Fruit fly (Drosophila melanogaster) whole organism, embryonic: ENCODE data around the gene CG42366.
A peak's percentile ranks its signal among the peaks of the same experiment; 100 is the strongest.

Experiments used
- Blimp-1 ChIP-seq: fragments of 200-800 bp; sonication (Bioruptor generic); optimal IDR thresholded peaks from 3 replicates; lab custom pipeline; 2018; ENCODE audit warnings: missing biosample characterization, missing genetic modification characterization, mild to moderate bottlenecking, moderate library complexity, missing genetic modification reagents
- CG10147 ChIP-seq: fragments of 200-800 bp; sonication (Bioruptor generic); optimal IDR thresholded peaks from 2 replicates; lab custom pipeline; 2019; ENCODE audit warnings: missing biosample characterization, mild to moderate bottlenecking, missing genetic modification characterization, moderate library complexity
- CG10959 ChIP-seq: fragments of 200-800 bp; sonication (Bioruptor generic); IDR thresholded peaks from 2 replicates; pipeline ENCODE4 v1.3.6; 2022; ENCODE audit warnings: missing biosample characterization, missing genetic modification characterization
- CG12391 ChIP-seq: fragments of 200-800 bp; sonication (Bioruptor generic); optimal IDR thresholded peaks from 3 replicates; lab custom pipeline; 2018; ENCODE audit warnings: missing biosample characterization, mild to moderate bottlenecking, missing genetic modification characterization, moderate library complexity
- CG14050 ChIP-seq: fragments of 200-800 bp; sonication (Bioruptor generic); IDR thresholded peaks from 3 replicates; pipeline ENCODE4 v1.3.6; 2022; ENCODE audit warnings: missing biosample characterization, missing genetic modification characterization
- CG1603 ChIP-seq: fragments of 200-800 bp; sonication (Bioruptor generic); optimal IDR thresholded peaks from 2 replicates; lab custom pipeline; 2019; ENCODE audit warnings: missing biosample characterization, mild to moderate bottlenecking, missing genetic modification characterization, moderate library complexity
- CG16863 ChIP-seq: fragments of 200-800 bp; sonication (Bioruptor generic); optimal IDR thresholded peaks from 3 replicates; lab custom pipeline; 2016; ENCODE audit warnings: missing biosample characterization, missing genetic modification characterization
- CG17361 ChIP-seq: fragments of 200-800 bp; sonication (Bioruptor generic); IDR thresholded peaks from 3 replicates; pipeline ENCODE4 v1.3.6; 2022; ENCODE audit warnings: missing biosample characterization, missing genetic modification characterization
- CG2199 ChIP-seq: fragments of 200-800 bp; sonication (Bioruptor generic); IDR thresholded peaks from 3 replicates; pipeline ENCODE4 v1.3.6; 2022; ENCODE audit warnings: missing biosample characterization, missing genetic modification characterization
- CG30020 ChIP-seq: fragments of 200-800 bp; optimal IDR thresholded peaks from 2 replicates; lab custom pipeline; 2019; ENCODE audit warnings: missing biosample characterization, mild to moderate bottlenecking, missing genetic modification characterization, moderate library complexity
- CG3065 ChIP-seq: fragments of 200-800 bp; sonication (Bioruptor generic); optimal IDR thresholded peaks from 2 replicates; lab custom pipeline; 2016; ENCODE audit warnings: missing biosample characterization, missing genetic modification characterization
- CG34422 ChIP-seq: fragments of 200-800 bp; sonication (Bioruptor generic); IDR thresholded peaks from 3 replicates; pipeline ENCODE4 v1.3.6; 2022; ENCODE audit warnings: missing biosample characterization, missing genetic modification characterization
- CG43689 ChIP-seq: fragments of 200-800 bp; sonication (Bioruptor generic); IDR thresholded peaks from 2 replicates; pipeline ENCODE4 v1.3.6; 2022; ENCODE audit warnings: missing biosample characterization, missing genetic modification characterization
- CG6254 ChIP-seq: fragments of 200-800 bp; sonication (Bioruptor generic); optimal IDR thresholded peaks from 3 replicates; lab custom pipeline; 2017; ENCODE audit warnings: mild to moderate bottlenecking, missing biosample characterization, missing genetic modification reagents, missing genetic modification characterization
- CG6683 ChIP-seq: fragments of 200-800 bp; sonication (Bioruptor generic); optimal IDR thresholded peaks from 2 replicates; lab custom pipeline; 2017; ENCODE audit warnings: missing biosample characterization, mild to moderate bottlenecking, missing genetic modification characterization, missing genetic modification reagents
- CG9797 ChIP-seq: fragments of 200-800 bp; sonication (Bioruptor generic); optimal IDR thresholded peaks from 3 replicates; lab custom pipeline; 2018; ENCODE audit warnings: missing biosample characterization, mild to moderate bottlenecking, missing genetic modification characterization
- CHES-1-like ChIP-seq: fragments of 200-800 bp; sonication (Bioruptor generic); optimal IDR thresholded peaks from 2 replicates; lab custom pipeline; 2016; ENCODE audit warnings: missing biosample characterization, missing genetic modification characterization
- D ChIP-seq, 2 experiments: fragments of 200-800 bp in 1 of 2; fragments of >200 bp in 1 of 2; sonication (Bioruptor generic) in 1 of 2; optimal IDR thresholded peaks; 2 replicates in 1 of 2; 3 replicates in 1 of 2; lab custom pipeline; 2017; ENCODE audit warnings: mild to moderate bottlenecking in 1 of 2, missing biosample characterization in 1 of 2, missing genetic modification characterization in 1 of 2, missing genetic modification reagents in 1 of 2
- Dad ChIP-seq: fragments of 200-800 bp; sonication (Bioruptor generic); optimal IDR thresholded peaks from 3 replicates; lab custom pipeline; 2016; ENCODE audit warnings: missing biosample characterization, missing genetic modification characterization
- Dref ChIP-seq: fragments of 200-800 bp; sonication (Bioruptor generic); IDR thresholded peaks from 2 replicates; pipeline ENCODE4 v1.3.6; 2022; ENCODE audit warnings: missing biosample characterization, missing genetic modification characterization
- E2f1 ChIP-seq: fragments of 200-800 bp; sonication (Bioruptor generic); IDR thresholded peaks from 2 replicates; pipeline ENCODE4 v1.3.6; 2022; ENCODE audit warnings: missing biosample characterization, missing genetic modification characterization
- Jarid2 ChIP-seq: fragments of 200-800 bp; sonication (Bioruptor generic); optimal IDR thresholded peaks from 3 replicates; lab custom pipeline; 2017; ENCODE audit warnings: mild to moderate bottlenecking, missing biosample characterization, missing genetic modification reagents, missing genetic modification characterization
- Lim3 ChIP-seq: fragments of 200-800 bp; sonication (Bioruptor generic); IDR thresholded peaks from 2 replicates; pipeline ENCODE4 v1.3.6; 2022; ENCODE audit warnings: missing biosample characterization, missing genetic modification characterization
- NFAT ChIP-seq: fragments of 200-800 bp; sonication (Bioruptor generic); IDR thresholded peaks from 2 replicates; pipeline ENCODE4 v1.3.6; 2022; ENCODE audit warnings: missing biosample characterization, missing genetic modification characterization
- NK7.1 ChIP-seq: fragments of 200-800 bp; sonication (Bioruptor generic); optimal IDR thresholded peaks from 3 replicates; lab custom pipeline; 2016; ENCODE audit warnings: missing biosample characterization, missing genetic modification characterization
- Oli ChIP-seq: fragments of 200-800 bp; sonication (Bioruptor generic); optimal IDR thresholded peaks from 2 replicates; lab custom pipeline; 2018; ENCODE audit warnings: missing biosample characterization, mild to moderate bottlenecking, missing genetic modification characterization, moderate library complexity
- Opbp ChIP-seq: fragments of 200-800 bp; sonication (Bioruptor generic); IDR thresholded peaks from 3 replicates; pipeline ENCODE4 v1.3.6; 2022; ENCODE audit warnings: missing biosample characterization, missing genetic modification characterization; ENCODE audit not compliant: partially characterized antibody
- Rfx ChIP-seq: fragments of 200-800 bp; sonication (Bioruptor generic); IDR thresholded peaks from 2 replicates; pipeline ENCODE4 v1.3.6; 2022; ENCODE audit warnings: missing biosample characterization, missing genetic modification characterization
- Ssrp ChIP-seq: fragments of 200-800 bp; sonication (Bioruptor generic); optimal IDR thresholded peaks from 2 replicates; lab custom pipeline; 2018; ENCODE audit warnings: missing biosample characterization, mild to moderate bottlenecking, missing genetic modification characterization, moderate library complexity
- YL-1 ChIP-seq: fragments of 200-800 bp; sonication (Bioruptor generic); optimal IDR thresholded peaks from 3 replicates; lab custom pipeline; 2017; ENCODE audit warnings: missing biosample characterization, mild to moderate bottlenecking, missing genetic modification characterization
- ac ChIP-seq: fragments of 200-800 bp; sonication (Bioruptor generic); optimal IDR thresholded peaks from 3 replicates; lab custom pipeline; 2017; ENCODE audit warnings: missing biosample characterization, mild to moderate bottlenecking, missing genetic modification characterization
- al ChIP-seq: fragments of 200-800 bp; sonication (Bioruptor generic); IDR thresholded peaks from 2 replicates; pipeline ENCODE4 v1.3.6; 2022; ENCODE audit warnings: missing biosample characterization, missing genetic modification characterization
- chinmo ChIP-seq: fragments of 200-800 bp; sonication (Bioruptor generic); IDR thresholded peaks from 4 replicates; pipeline ENCODE4 v1.3.6; 2022; ENCODE audit warnings: missing biosample characterization, missing genetic modification characterization; ENCODE audit not compliant: partially characterized antibody
- chn ChIP-seq: fragments of 200-800 bp; sonication (Bioruptor generic); optimal IDR thresholded peaks from 2 replicates; lab custom pipeline; 2016; ENCODE audit warnings: missing biosample characterization, missing genetic modification characterization
- emc ChIP-seq: fragments of 200-800 bp; sonication (Bioruptor generic); optimal IDR thresholded peaks from 2 replicates; lab custom pipeline; 2016; ENCODE audit warnings: missing biosample characterization, missing genetic modification characterization
- fd64A ChIP-seq: fragments of 200-800 bp; sonication (Bioruptor generic); optimal IDR thresholded peaks from 3 replicates; lab custom pipeline; 2018; ENCODE audit warnings: missing biosample characterization, mild to moderate bottlenecking, missing genetic modification characterization
- gcm2 ChIP-seq: fragments of 200-800 bp; sonication (Bioruptor generic); optimal IDR thresholded peaks from 2 replicates; lab custom pipeline; 2016; ENCODE audit warnings: missing biosample characterization, missing genetic modification characterization
- hkb ChIP-seq, 2 experiments: fragments of 200-800 bp in 1 of 2; fragments of >200 bp in 1 of 2; sonication (Bioruptor generic) in 1 of 2; IDR thresholded peaks in 1 of 2; optimal IDR thresholded peaks in 1 of 2; 2 replicates each; pipeline versions ENCODE4 v1.3.6 to Lab custom; 2017 to 2022; ENCODE audit warnings: missing biosample characterization in 1 of 2, missing genetic modification characterization in 1 of 2
- jigr1 ChIP-seq: fragments of 200-800 bp; sonication (Bioruptor generic); IDR thresholded peaks from 3 replicates; pipeline ENCODE4 v1.3.6; 2022; ENCODE audit warnings: missing biosample characterization, missing genetic modification characterization
- lilli ChIP-seq: fragments of 200-800 bp; sonication (Bioruptor generic); optimal IDR thresholded peaks from 3 replicates; lab custom pipeline; 2016; ENCODE audit warnings: missing biosample characterization, missing genetic modification characterization
- lmd ChIP-seq: fragments of 200-800 bp; sonication (Bioruptor generic); IDR thresholded peaks from 2 replicates; pipeline ENCODE4 v1.3.6; 2022; ENCODE audit warnings: missing biosample characterization, missing genetic modification characterization
- nau ChIP-seq: fragments of 200-800 bp; sonication (Bioruptor generic); optimal IDR thresholded peaks from 3 replicates; lab custom pipeline; 2017; ENCODE audit warnings: missing biosample characterization, mild to moderate bottlenecking, missing genetic modification characterization, missing genetic modification reagents
- onecut ChIP-seq: fragments of 200-800 bp; sonication (Bioruptor generic); IDR thresholded peaks from 2 replicates; pipeline ENCODE4 v1.3.6; 2022; ENCODE audit warnings: missing biosample characterization, missing genetic modification characterization
- pho ChIP-seq: fragments of 200-800 bp; sonication (Bioruptor generic); optimal IDR thresholded peaks from 2 replicates; lab custom pipeline; 2016; ENCODE audit warnings: missing biosample characterization, missing genetic modification characterization
- pita ChIP-seq: fragments of 200-800 bp; sonication (Bioruptor generic); optimal IDR thresholded peaks from 2 replicates; lab custom pipeline; 2017; ENCODE audit warnings: missing biosample characterization, mild to moderate bottlenecking, missing genetic modification characterization
- scrt ChIP-seq: fragments of 200-800 bp; sonication (Bioruptor generic); optimal IDR thresholded peaks from 2 replicates; lab custom pipeline; 2018; ENCODE audit warnings: missing biosample characterization, mild to moderate bottlenecking, missing genetic modification characterization, moderate library complexity
- sima ChIP-seq: fragments of 200-800 bp; sonication (Bioruptor generic); optimal IDR thresholded peaks from 2 replicates; lab custom pipeline; 2016; ENCODE audit warnings: missing biosample characterization, missing genetic modification characterization
- sisA ChIP-seq: fragments of 200-800 bp; sonication (Bioruptor generic); IDR thresholded peaks from 2 replicates; pipeline ENCODE4 v1.3.6; 2022; ENCODE audit warnings: missing biosample characterization, missing genetic modification characterization
- slou ChIP-seq: fragments of 200-800 bp; sonication (Bioruptor generic); optimal IDR thresholded peaks from 3 replicates; lab custom pipeline; 2016; ENCODE audit warnings: missing biosample characterization, missing genetic modification characterization
- tna ChIP-seq: fragments of 200-800 bp; sonication (Bioruptor generic); IDR thresholded peaks from 2 replicates; pipeline ENCODE4 v1.3.6; 2022; ENCODE audit warnings: missing biosample characterization, missing genetic modification characterization; ENCODE audit not compliant: partially characterized antibody
- tup ChIP-seq: fragments of 200-800 bp; sonication (Bioruptor generic); optimal IDR thresholded peaks from 2 replicates; lab custom pipeline; 2016; ENCODE audit warnings: missing biosample characterization, mild to moderate bottlenecking, missing genetic modification characterization, moderate library complexity

The CG42366 gene

dm6 chr2L:9890576-9890975 lies 34.4 kb upstream of the CG42366 start, which contains the start of the genes CG34183 and CG4537 (continued):
- no peak for TF ChIP-seq CG16863
- TF ChIP-seq Dad (GFP tag; lab: Kevin White, UChicago) = peak; percentile 11
- peak; percentile 81 for TF ChIP-seq tna (GFP tag; lab: Robert Waterston, UW)
- no peak for TF ChIP-seq hkb (optimal IDR thresholded peaks at IDR 0.05; lab: Kevin White, UChicago)
- TF ChIP-seq hkb (GFP tag; IDR thresholded peaks at IDR 0.05; lab: Robert Waterston, UW) = no peak
- no peak for TF ChIP-seq onecut (GFP tag; lab: Robert Waterston, UW)
- TF ChIP-seq nau (GFP tag; lab: Kevin White, UChicago) = no peak
- TF ChIP-seq lilli (GFP tag; lab: Kevin White, UChicago) = no peak
- no peak for TF ChIP-seq scrt (GFP tag; lab: Kevin White, UChicago)
- peak; percentile 67 for TF ChIP-seq YL-1 (GFP tag; lab: Kevin White, UChicago)
- TF ChIP-seq slou (GFP tag; lab: Kevin White, UChicago) = no peak
- no peak for TF ChIP-seq emc
- TF ChIP-seq jigr1 = no peak
- TF ChIP-seq CG12391 (tag; lab: Kevin White, UChicago) = no peak
- peak; percentile 44 for TF ChIP-seq CG1603
- TF ChIP-seq CG9797 (GFP tag; lab: Kevin White, UChicago) = peak; percentile 72
- TF ChIP-seq CG10959 (GFP tag; lab: Robert Waterston, UW) = no peak
- peak; percentile 94 for TF ChIP-seq chinmo (GFP tag; lab: Robert Waterston, UW)
- peak; percentile 91 for TF ChIP-seq Opbp
- TF ChIP-seq CG3065 (GFP tag; lab: Kevin White, UChicago) = no peak
- TF ChIP-seq Oli (tag; lab: Kevin White, UChicago) = no peak
- peak; percentile 57 for TF ChIP-seq CHES-1-like (GFP tag; lab: Kevin White, UChicago)
- peak; percentile 39; the same call in 1 of the 2 replicates for TF ChIP-seq Rfx (GFP tag; lab: Robert Waterston, UW)
- no peak for TF ChIP-seq gcm2
- TF ChIP-seq CG14050 (GFP tag; lab: Robert Waterston, UW) = no peak
- no peak for TF ChIP-seq NK7.1
- TF ChIP-seq CG43689 (GFP tag; lab: Robert Waterston, UW) = no peak
- no peak for TF ChIP-seq fd64A (GFP tag; lab: Kevin White, UChicago)
- TF ChIP-seq pita (GFP tag; lab: Kevin White, UChicago) = no peak
- no peak for TF ChIP-seq chn (GFP tag; lab: Kevin White, UChicago)
- TF ChIP-seq CG30020 (tag; lab: Kevin White, UChicago) = peak; percentile 4
- no peak for TF ChIP-seq al
- no peak for TF ChIP-seq D (optimal IDR thresholded peaks at IDR 0.05; lab: Kevin White, UChicago)
- no peak for TF ChIP-seq D (GFP tag; optimal IDR thresholded peaks at IDR 0.05; lab: Kevin White, UChicago)
- TF ChIP-seq E2f1 (GFP tag; lab: Robert Waterston, UW) = no peak
- no peak for TF ChIP-seq ac (GFP tag; lab: Kevin White, UChicago)
- no peak for TF ChIP-seq Blimp-1 (GFP tag; lab: Kevin White, UChicago)
- TF ChIP-seq sima (GFP tag; lab: Kevin White, UChicago) = no peak
- no peak for TF ChIP-seq CG17361 (GFP tag; lab: Robert Waterston, UW)
- no peak for TF ChIP-seq Jarid2
- TF ChIP-seq CG6254 (GFP tag; lab: Kevin White, UChicago) = no peak
- no peak for TF ChIP-seq lmd (GFP tag; lab: Robert Waterston, UW)
- TF ChIP-seq CG6683 (GFP tag; lab: Kevin White, UChicago) = no peak
- no peak for TF ChIP-seq NFAT (GFP tag; lab: Robert Waterston, UW)
- TF ChIP-seq sisA (GFP tag; lab: Robert Waterston, UW) = no peak
- TF ChIP-seq CG2199 (GFP tag; lab: Robert Waterston, UW) = no peak
- no peak for TF ChIP-seq Ssrp (tag; lab: Kevin White, UChicago)
- no peak; the same call in 2 of the 3 replicates for TF ChIP-seq CG34422
- TF ChIP-seq Lim3 (GFP tag; lab: Robert Waterston, UW) = no peak
- no peak for TF ChIP-seq pho (GFP tag; lab: Kevin White, UChicago)
- no peak for TF ChIP-seq tup (GFP tag; lab: Kevin White, UChicago)
- no peak for TF ChIP-seq CG10147
- peak; percentile 97 for TF ChIP-seq Dref (GFP tag; lab: Robert Waterston, UW)
